Fruit fly (Drosophila melanogaster): ENCODE measurements around the gene SLIRP1.

DNA sequence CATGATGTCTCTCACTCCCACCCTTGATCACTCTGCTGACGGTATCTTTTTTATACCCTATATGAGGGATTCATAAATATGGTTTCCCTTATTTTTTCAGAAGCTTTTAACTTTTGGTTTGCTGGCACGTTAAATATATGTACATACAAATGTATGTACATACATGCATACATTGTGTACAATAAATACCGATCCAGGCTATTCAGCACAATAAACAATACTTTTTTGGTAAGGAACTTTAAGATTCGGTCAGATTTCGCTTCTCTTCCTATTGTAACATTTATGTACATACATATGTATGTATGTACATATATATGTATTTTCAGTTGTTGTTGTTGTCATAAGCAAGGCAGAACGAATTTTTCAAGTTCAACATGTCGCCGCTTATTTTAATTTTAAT is 37.1 kb downstream of the SLIRP1 start:
- TF ChIP-seq tj (GFP tag; optimal IDR thresholded peaks at IDR 0.05) (no peak), Mnt (GFP tag; optimal IDR thresholded peaks at IDR 0.05) (no peak), CG14711 (tag; optimal IDR thresholded peaks at IDR 0.05) (no peak), Hr96 (GFP tag; optimal IDR thresholded peaks at IDR 0.05) (no peak), ovo (GFP tag; optimal IDR thresholded peaks at IDR 0.05) (no peak)

All from whole organism, adult.